Worm (Caenorhabditis elegans) whole organism, early embryonic: ENCODE data around the gene dcaf-1.

ENCODE experiments used
- B0310.2 ChIP-seq: sonication (generic microtip); optimal IDR thresholded peaks from 2 replicates; lab custom pipeline; 2016; ENCODE audit warnings: mild to moderate bottlenecking, missing genetic modification characterization, missing compliant biosample characterization
- F13C5.2 ChIP-seq: sonication (generic microtip); optimal IDR thresholded peaks from 2 replicates; lab custom pipeline; 2017; ENCODE audit warnings: mild to moderate bottlenecking, missing genetic modification characterization, inconsistent platforms, missing compliant biosample characterization
- aly-1 ChIP-seq: sonication (generic microtip); optimal IDR thresholded peaks from 2 replicates; lab custom pipeline; 2016; ENCODE audit warnings: missing genetic modification characterization, missing compliant biosample characterization
- ama-1 ChIP-seq: fragments of 150-350 bp; optimal IDR thresholded peaks from 2 replicates; lab custom pipeline; 2014
- ceh-13 ChIP-seq: fragments of 200-800 bp; sonication (Bioruptor generic); optimal IDR thresholded peaks from 2 replicates; lab custom pipeline; 2018; ENCODE audit warnings: mild to moderate bottlenecking, missing genetic modification characterization, missing compliant biosample characterization
- ets-7 ChIP-seq: sonication (generic microtip); optimal IDR thresholded peaks from 2 replicates; lab custom pipeline; 2016; ENCODE audit warnings: missing genotype, missing genetic modification characterization, missing compliant biosample characterization
- hmg-4 ChIP-seq: fragments of 200-800 bp; sonication (Bioruptor generic); optimal IDR thresholded peaks from 2 replicates; lab custom pipeline; 2018; ENCODE audit warnings: mild to moderate bottlenecking, missing genetic modification characterization, missing compliant biosample characterization
- hnd-1 ChIP-seq: sonication (generic microtip); optimal IDR thresholded peaks from 2 replicates; lab custom pipeline; 2016; ENCODE audit warnings: missing genetic modification characterization, missing compliant biosample characterization
- sea-1 ChIP-seq: fragments of 200-800 bp; sonication (Bioruptor generic); conservative IDR thresholded peaks from 2 replicates; pipeline ENCODE4 v1.3.6; 2022; ENCODE audit warnings: missing genetic modification characterization, missing compliant biosample characterization
- tbx-37 ChIP-seq: fragments of 200-800 bp; sonication (Bioruptor generic); conservative IDR thresholded peaks from 2 replicates; pipeline ENCODE4 v1.3.6; 2022; ENCODE audit warnings: missing genetic modification reagents, missing genetic modification characterization, missing compliant biosample characterization

- no peak for TF ChIP-seq ama-1
- no peak for TF ChIP-seq ceh-13
- TF ChIP-seq aly-1 (tag; lab: Kevin White, UChicago): no peak
- no peak for TF ChIP-seq F13C5.2 (tag; lab: Kevin White, UChicago)
- no peak for TF ChIP-seq sea-1 (GFP tag; lab: Robert Waterston, UW)
- no peak for TF ChIP-seq hmg-4 (GFP tag; lab: Kevin White, UChicago)
- no peak for TF ChIP-seq B0310.2 (tag; lab: Kevin White, UChicago)
- no peak for TF ChIP-seq hnd-1 (tag; lab: Kevin White, UChicago)
- no peak for TF ChIP-seq ets-7 (tag; lab: Kevin White, UChicago)
- TF ChIP-seq tbx-37 (GFP tag; lab: Robert Waterston, UW): no peak
These were observed 29.1 kb downstream of the dcaf-1 start for ce11 chrIV:9677226-9677992.
